Worm (Caenorhabditis elegans): ENCODE measurements around the gene fipr-10.

ce11 chrV:9879404-9879803 lies 34.6 kb upstream of the fipr-10 start, which contains the start of gene srab-26:
- TF ChIP-seq sea-2 (GFP tag; IDR thresholded peaks at IDR 0.05) (no peak), lsy-27 (tag; optimal IDR thresholded peaks at IDR 0.05; ENCODE audit: borderline replicate concordance, insufficient read depth) (no peak), ekl-4 (GFP tag; IDR thresholded peaks at IDR 0.05) (no peak), rpc-1 (optimal IDR thresholded peaks at IDR 0.05) (no peak), rpc-1 (tag; optimal IDR thresholded peaks at IDR 0.05) (no peak), ama-1 (optimal IDR thresholded peaks at IDR 0.05) (no peak), ama-1 (GFP tag; optimal IDR thresholded peaks at IDR 0.05) (no peak), F39B2.1 (GFP tag; IDR thresholded peaks at IDR 0.05) (no peak), nhr-120 (GFP tag; IDR thresholded peaks at IDR 0.05) (no peak), lin-35 (GFP tag; optimal IDR thresholded peaks at IDR 0.05) (no peak), egrh-3 (GFP tag; IDR thresholded peaks at IDR 0.05) (no peak), F33H1.4 (GFP tag; IDR thresholded peaks at IDR 0.05) (no peak), akir-1 (GFP tag; optimal IDR thresholded peaks at IDR 0.05) (no peak), cebp-1 (GFP tag; IDR thresholded peaks at IDR 0.05) (no peak), cebp-1 (tag; optimal IDR thresholded peaks at IDR 0.05) (no peak), sptf-2 (GFP tag; optimal IDR thresholded peaks at IDR 0.05) (no peak), lin-54 (GFP tag; optimal IDR thresholded peaks at IDR 0.05) (no peak)

All from whole organism, young adult.